Worm (Caenorhabditis elegans) whole organism, young adult: ENCODE data around the gene F48E8.3.

Source experiments
- C06A6.2 ChIP-seq: fragments of 200-800 bp; sonication (Bioruptor generic); conservative IDR thresholded peaks from 2 replicates; pipeline ENCODE4 v1.3.6; 2022; ENCODE audit warnings: missing genetic modification characterization, missing compliant biosample characterization
- F22D6.2 ChIP-seq: sonication (generic microtip); optimal IDR thresholded peaks from 2 replicates; lab custom pipeline; 2016; ENCODE audit warnings: mild to moderate bottlenecking, missing genetic modification characterization, missing compliant biosample characterization
- F23B12.7 ChIP-seq: sonication (generic microtip); optimal IDR thresholded peaks from 2 replicates; lab custom pipeline; 2017; ENCODE audit warnings: missing genetic modification characterization, mild to moderate bottlenecking, missing compliant biosample characterization, antibody characterized with exemption, moderate library complexity; ENCODE audit not compliant: insufficient read depth
- F52B5.7 ChIP-seq: sonication (generic microtip); optimal IDR thresholded peaks from 2 replicates; lab custom pipeline; 2016; ENCODE audit warnings: mild to moderate bottlenecking, missing genetic modification characterization, missing compliant biosample characterization
- F57C9.4 ChIP-seq: sonication (generic microtip); optimal IDR thresholded peaks from 2 replicates; lab custom pipeline; 2017; ENCODE audit warnings: mild to moderate bottlenecking, missing genetic modification characterization, missing compliant biosample characterization
- K11D2.4 ChIP-seq: fragments of 200-800 bp; sonication (Bioruptor generic); IDR thresholded peaks from 2 replicates; pipeline ENCODE4 v1.3.6; 2022; ENCODE audit warnings: missing genetic modification reagents, missing genetic modification characterization, missing compliant biosample characterization
- Y53F4B.3 ChIP-seq: fragments of 200-800 bp; sonication (Bioruptor generic); IDR thresholded peaks from 2 replicates; pipeline ENCODE4 v1.3.6; 2022; ENCODE audit warnings: missing genetic modification reagents, missing genetic modification characterization, missing compliant biosample characterization
- Y53G8AR.9 ChIP-seq: fragments of 200-800 bp; sonication (Bioruptor generic); conservative IDR thresholded peaks from 2 replicates; pipeline ENCODE4 v1.3.6; 2022; ENCODE audit warnings: missing genetic modification reagents, missing genetic modification characterization, missing compliant biosample characterization
- Y95B8A.8 ChIP-seq: fragments of 200-800 bp; sonication (Bioruptor generic); IDR thresholded peaks from 2 replicates; pipeline ENCODE4 v1.3.6; 2022; ENCODE audit warnings: missing genetic modification reagents, missing genetic modification characterization, missing compliant biosample characterization
- akir-1 ChIP-seq: fragments of 200-800 bp; sonication (Bioruptor generic); optimal IDR thresholded peaks from 2 replicates; lab custom pipeline; 2018; ENCODE audit warnings: mild to moderate bottlenecking, missing genetic modification characterization, moderate library complexity, missing compliant biosample characterization
- ama-1 ChIP-seq, 3 experiments: fragments of 150-350 bp in 1 of 3; sonication (generic microtip) in 2 of 3; optimal IDR thresholded peaks; 2 replicates each; lab custom pipeline; 2014 to 2018; ENCODE audit warnings: missing biosample characterization in 2 of 3, missing genetic modification characterization in 2 of 3, missing genetic modification reagents in 2 of 3
- aptf-3 ChIP-seq: fragments of 200-800 bp; sonication (Bioruptor generic); IDR thresholded peaks from 2 replicates; pipeline ENCODE4 v1.3.6; 2022; ENCODE audit warnings: missing genetic modification characterization, missing compliant biosample characterization
- atf-7 ChIP-seq: sonication (generic microtip); optimal IDR thresholded peaks from 2 replicates; lab custom pipeline; 2017; ENCODE audit warnings: mild to moderate bottlenecking, missing genetic modification characterization, missing compliant biosample characterization
- attf-5 ChIP-seq: fragments of 200-800 bp; sonication (Bioruptor generic); optimal IDR thresholded peaks from 2 replicates; lab custom pipeline; 2018; ENCODE audit warnings: mild to moderate bottlenecking, missing genetic modification characterization, missing compliant biosample characterization
- attf-6 ChIP-seq: fragments of 200-800 bp; sonication (Bioruptor generic); IDR thresholded peaks from 2 replicates; pipeline ENCODE4 v1.3.6; 2022; ENCODE audit warnings: missing genetic modification reagents, missing genetic modification characterization, missing compliant biosample characterization
- bed-2 ChIP-seq: fragments of 200-800 bp; sonication (Bioruptor generic); IDR thresholded peaks from 2 replicates; pipeline ENCODE4 v1.3.6; 2022; ENCODE audit warnings: missing genetic modification reagents, missing genetic modification characterization, missing compliant biosample characterization
- ceh-100 ChIP-seq: fragments of 200-800 bp; sonication (Bioruptor generic); IDR thresholded peaks from 2 replicates; pipeline ENCODE4 v1.3.6; 2022; ENCODE audit warnings: missing genetic modification reagents, missing genetic modification characterization, missing compliant biosample characterization
- ceh-27 ChIP-seq: fragments of 200-800 bp; sonication (Bioruptor generic); optimal IDR thresholded peaks from 2 replicates; lab custom pipeline; 2018; ENCODE audit warnings: mild to moderate bottlenecking, missing genetic modification characterization, moderate library complexity, missing compliant biosample characterization
- ceh-79 ChIP-seq: sonication (generic microtip); optimal IDR thresholded peaks from 2 replicates; lab custom pipeline; 2017; ENCODE audit warnings: mild to moderate bottlenecking, missing genetic modification characterization, missing compliant biosample characterization
- dpff-1 ChIP-seq: sonication (generic microtip); optimal IDR thresholded peaks from 2 replicates; lab custom pipeline; 2017; ENCODE audit warnings: mild to moderate bottlenecking, missing genetic modification characterization, missing compliant biosample characterization
- egl-44 ChIP-seq: fragments of 200-800 bp; sonication (Bioruptor generic); IDR thresholded peaks from 2 replicates; pipeline ENCODE4 v1.3.6; 2022; ENCODE audit warnings: missing genetic modification reagents, missing genetic modification characterization, missing compliant biosample characterization
- ekl-4 ChIP-seq: fragments of 200-800 bp; sonication (Bioruptor generic); IDR thresholded peaks from 2 replicates; pipeline ENCODE4 v1.3.6; 2022; ENCODE audit warnings: missing genetic modification reagents, missing genetic modification characterization, missing compliant biosample characterization
- fkh-3 ChIP-seq: sonication (generic microtip); optimal IDR thresholded peaks from 2 replicates; lab custom pipeline; 2016; ENCODE audit warnings: mild to moderate bottlenecking, missing genetic modification characterization, missing compliant biosample characterization
- hlh-12 ChIP-seq: sonication (generic microtip); optimal IDR thresholded peaks from 2 replicates; lab custom pipeline; 2016; ENCODE audit warnings: missing genetic modification characterization, missing compliant biosample characterization
- hlh-26 ChIP-seq: fragments of 200-800 bp; sonication (Bioruptor generic); conservative IDR thresholded peaks from 2 replicates; pipeline ENCODE4 v1.3.6; 2022; ENCODE audit warnings: missing genetic modification reagents, missing genetic modification characterization, missing compliant biosample characterization
- hmg-20 ChIP-seq: fragments of 200-800 bp; sonication (Bioruptor generic); IDR thresholded peaks from 2 replicates; pipeline ENCODE4 v1.3.6; 2022; ENCODE audit warnings: missing genetic modification reagents, missing genetic modification characterization, missing compliant biosample characterization
- lag-1 ChIP-seq: fragments of 200-800 bp; sonication (Bioruptor generic); IDR thresholded peaks from 2 replicates; pipeline ENCODE4 v1.3.6; 2022; ENCODE audit warnings: missing genetic modification reagents, missing genetic modification characterization, missing compliant biosample characterization
- lin-26 ChIP-seq: fragments of 200-800 bp; sonication (Bioruptor generic); IDR thresholded peaks from 2 replicates; pipeline ENCODE4 v1.3.6; 2022; ENCODE audit warnings: missing genetic modification reagents, missing genetic modification characterization, missing compliant biosample characterization
- madf-3 ChIP-seq: fragments of 200-800 bp; sonication (Bioruptor generic); IDR thresholded peaks from 2 replicates; pipeline ENCODE4 v1.3.6; 2022; ENCODE audit warnings: missing genetic modification reagents, missing genetic modification characterization, missing compliant biosample characterization
- madf-6 ChIP-seq: fragments of 200-800 bp; sonication (Bioruptor generic); IDR thresholded peaks from 2 replicates; pipeline ENCODE4 v1.3.6; 2022; ENCODE audit warnings: missing genetic modification reagents, missing genetic modification characterization, missing compliant biosample characterization
- mcd-1 ChIP-seq: fragments of 200-800 bp; sonication (Bioruptor generic); IDR thresholded peaks from 2 replicates; pipeline ENCODE4 v1.3.6; 2022; ENCODE audit warnings: missing genetic modification reagents, missing genetic modification characterization, missing compliant biosample characterization
- mxl-1 ChIP-seq: sonication (generic microtip); optimal IDR thresholded peaks from 2 replicates; lab custom pipeline; 2016; ENCODE audit warnings: missing genetic modification characterization, missing compliant biosample characterization
- nfya-1 ChIP-seq: sonication (generic microtip); optimal IDR thresholded peaks from 2 replicates; lab custom pipeline; 2017; ENCODE audit warnings: antibody characterized with exemption, missing compliant biosample characterization, missing genetic modification characterization, borderline replicate concordance; ENCODE audit not compliant: insufficient read depth
- nfyb-1 ChIP-seq: fragments of 200-800 bp; sonication (Bioruptor generic); IDR thresholded peaks from 2 replicates; pipeline ENCODE4 v1.3.6; 2022; ENCODE audit warnings: missing genetic modification reagents, missing genetic modification characterization, missing compliant biosample characterization
- nhr-80 ChIP-seq: sonication (generic microtip); optimal IDR thresholded peaks from 2 replicates; lab custom pipeline; 2016; ENCODE audit warnings: missing genetic modification characterization, missing compliant biosample characterization
- pbrm-1 ChIP-seq: fragments of 200-800 bp; sonication (Bioruptor generic); IDR thresholded peaks from 2 replicates; pipeline ENCODE4 v1.3.6; 2022; ENCODE audit warnings: missing genetic modification reagents, missing genetic modification characterization, missing compliant biosample characterization
- pha-4 ChIP-seq: fragments of 150-350 bp; sonication (generic microtip); optimal IDR thresholded peaks from 2 replicates; lab custom pipeline; 2014; ENCODE audit warnings: missing biosample characterization, missing genetic modification reagents, missing genetic modification characterization
- rcor-1 ChIP-seq: fragments of 200-800 bp; sonication (Bioruptor generic); IDR thresholded peaks from 2 replicates; pipeline ENCODE4 v1.3.6; 2022; ENCODE audit warnings: missing genetic modification reagents, missing genetic modification characterization, missing compliant biosample characterization
- rec-8 ChIP-seq, 2 experiments: sonication (generic microtip); optimal IDR thresholded peaks; 2 replicates each; lab custom pipeline; 2016; ENCODE audit warnings: mild to moderate bottlenecking in 2 of 2, missing genetic modification characterization in 2 of 2, missing genetic modification reagents in 2 of 2, missing genotype in 2 of 2, missing biosample characterization in 1 of 2, missing compliant biosample characterization in 1 of 2, moderate library complexity in 1 of 2
- snpc-1.1 ChIP-seq: sonication (generic microtip); optimal IDR thresholded peaks from 2 replicates; lab custom pipeline; 2017; ENCODE audit warnings: missing genetic modification characterization, mild to moderate bottlenecking, missing compliant biosample characterization, antibody characterized with exemption, moderate library complexity, missing genotype, missing genetic modification reagents; ENCODE audit not compliant: insufficient read depth
- snpc-1.3 ChIP-seq: sonication (generic microtip); optimal IDR thresholded peaks from 2 replicates; lab custom pipeline; 2017; ENCODE audit warnings: missing genetic modification characterization, mild to moderate bottlenecking, missing compliant biosample characterization, antibody characterized with exemption, moderate library complexity, missing genotype, missing genetic modification reagents; ENCODE audit not compliant: insufficient read depth
- somi-1 ChIP-seq: fragments of 200-800 bp; sonication (Bioruptor generic); optimal IDR thresholded peaks from 2 replicates; lab custom pipeline; 2018; ENCODE audit warnings: mild to moderate bottlenecking, missing genetic modification characterization, missing compliant biosample characterization
- tlf-1 ChIP-seq: fragments of 200-800 bp; sonication (Bioruptor generic); optimal IDR thresholded peaks from 2 replicates; lab custom pipeline; 2018; ENCODE audit warnings: mild to moderate bottlenecking, missing genetic modification characterization, missing compliant biosample characterization
- zim-3 ChIP-seq: sonication (generic microtip); optimal IDR thresholded peaks from 2 replicates; lab custom pipeline; 2017; ENCODE audit warnings: mild to moderate bottlenecking, missing genetic modification characterization, moderate library complexity, missing compliant biosample characterization
- ztf-22 ChIP-seq: fragments of 200-800 bp; sonication (Bioruptor generic); optimal IDR thresholded peaks from 2 replicates; lab custom pipeline; 2018; ENCODE audit warnings: mild to moderate bottlenecking, missing genetic modification characterization, moderate library complexity, missing compliant biosample characterization
- ztf-25 ChIP-seq: fragments of 200-800 bp; sonication (Bioruptor generic); IDR thresholded peaks from 2 replicates; pipeline ENCODE4 v1.3.6; 2022; ENCODE audit warnings: missing genetic modification reagents, missing genetic modification characterization, missing compliant biosample characterization
- ztf-6 ChIP-seq: fragments of 200-800 bp; sonication (Bioruptor generic); IDR thresholded peaks from 2 replicates; pipeline ENCODE4 v1.3.6; 2022; ENCODE audit warnings: missing genetic modification reagents, missing genetic modification characterization, missing compliant biosample characterization

Gene F48E8.3

DNA sequence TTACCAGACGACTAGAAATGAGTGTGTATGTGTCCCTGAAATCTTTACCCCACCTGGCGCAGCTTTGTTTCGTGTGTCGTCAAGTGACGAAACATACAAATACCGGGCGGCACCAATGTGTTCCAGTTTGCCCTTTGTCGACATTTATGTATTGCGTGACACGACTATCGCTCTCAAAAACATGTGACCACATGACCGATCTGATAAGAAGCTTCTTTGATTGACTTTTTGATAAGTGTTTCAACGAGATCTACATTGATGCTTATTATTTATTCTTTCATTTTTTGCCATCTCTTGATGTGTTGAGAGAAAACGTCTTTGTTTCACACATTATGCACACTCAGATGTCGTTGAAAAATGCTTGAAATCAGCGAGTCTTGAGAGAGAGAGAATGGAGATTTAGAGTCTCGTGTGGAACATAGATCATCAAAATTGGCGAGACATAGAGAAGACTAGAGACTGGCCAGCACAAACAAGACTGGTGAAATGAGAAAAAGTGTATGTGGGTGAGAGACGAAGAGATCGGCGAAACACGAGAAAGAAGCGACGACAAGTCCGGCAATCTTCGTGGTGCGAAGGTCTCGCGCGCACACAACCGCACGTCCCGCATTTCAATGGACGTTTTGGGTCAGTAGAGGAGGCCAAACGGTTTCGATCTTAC, 41.9 kb downstream of the F48E8.3 start:
- no peak for TF ChIP-seq zim-3 (tag; lab: Kevin White, UChicago)
- TF ChIP-seq aptf-3: no peak
- TF ChIP-seq F57C9.4 (tag; lab: Kevin White, UChicago): no peak
- no peak for TF ChIP-seq F52B5.7 (tag; lab: Kevin White, UChicago)
- TF ChIP-seq ama-1 (optimal IDR thresholded peaks at IDR 0.05; lab: Kevin White, UChicago): no peak
- TF ChIP-seq ama-1 (GFP tag; optimal IDR thresholded peaks at IDR 0.05; lab: Kevin White, UChicago): no peak
- no peak for TF ChIP-seq rec-8 (tag; optimal IDR thresholded peaks at IDR 0.05; lab: Kevin White, UChicago)
- no peak for TF ChIP-seq bed-2 (GFP tag; lab: Robert Waterston, UW)
- no peak for TF ChIP-seq ztf-6 (GFP tag; lab: Robert Waterston, UW)
- no peak for TF ChIP-seq attf-6 (GFP tag; lab: Robert Waterston, UW)
- TF ChIP-seq snpc-1.1: no peak
- TF ChIP-seq rcor-1 (GFP tag; lab: Robert Waterston, UW): no peak
- no peak for TF ChIP-seq mxl-1
- TF ChIP-seq ekl-4: no peak; the same call in 1 of the 2 replicates
- no peak; the same call in 1 of the 2 replicates for TF ChIP-seq pbrm-1 (GFP tag; lab: Robert Waterston, UW)
- TF ChIP-seq ceh-27: no peak
- TF ChIP-seq madf-3: no peak
- no peak for TF ChIP-seq madf-6 (GFP tag; lab: Robert Waterston, UW)
- no peak for TF ChIP-seq akir-1 (GFP tag; lab: Kevin White, UChicago)
- no peak for TF ChIP-seq hmg-20 (GFP tag; lab: Robert Waterston, UW)
- no peak for TF ChIP-seq dpff-1 (tag; lab: Kevin White, UChicago)
- peak; percentile 18 for TF ChIP-seq somi-1
- no peak for TF ChIP-seq hlh-26 (GFP tag; lab: Robert Waterston, UW)
- no peak for TF ChIP-seq lag-1 (GFP tag; lab: Robert Waterston, UW)
- peak; percentile 33 for TF ChIP-seq attf-5
- TF ChIP-seq ztf-22 (GFP tag; lab: Kevin White, UChicago): peak; percentile 31
- TF ChIP-seq ceh-100 (GFP tag; lab: Robert Waterston, UW): no peak
- TF ChIP-seq nfya-1 (tag; lab: Kevin White, UChicago): no peak
- no peak for TF ChIP-seq ztf-25 (GFP tag; lab: Robert Waterston, UW)
- peak; percentile 56 for TF ChIP-seq atf-7 (tag; lab: Kevin White, UChicago)
- peak; percentile 40; the same call in 1 of the 2 replicates for TF ChIP-seq C06A6.2 (GFP tag; lab: Robert Waterston, UW)
- peak; percentile 59 for TF ChIP-seq Y53G8AR.9 (GFP tag; lab: Robert Waterston, UW)
- TF ChIP-seq lin-26: peak; percentile 9; the same call in 1 of the 2 replicates
- TF ChIP-seq Y95B8A.8 (GFP tag; lab: Robert Waterston, UW): peak; percentile 58
- TF ChIP-seq hlh-12: no peak
- TF ChIP-seq tlf-1 (GFP tag; lab: Kevin White, UChicago): no peak
- no peak for TF ChIP-seq mcd-1 (GFP tag; lab: Robert Waterston, UW)
- peak; percentile 10; the same call in 1 of the 2 replicates for TF ChIP-seq nfyb-1 (GFP tag; lab: Robert Waterston, UW)
- TF ChIP-seq nhr-80 (tag; lab: Kevin White, UChicago): peak; percentile 88
- TF ChIP-seq F23B12.7: no peak
- no peak for TF ChIP-seq snpc-1.3 (tag; lab: Kevin White, UChicago)
- no peak for TF ChIP-seq egl-44 (GFP tag; lab: Robert Waterston, UW)
- TF ChIP-seq ceh-79 (tag; lab: Kevin White, UChicago): no peak
- TF ChIP-seq Y53F4B.3: no peak
- no peak for TF ChIP-seq fkh-3 (tag; lab: Kevin White, UChicago)
- no peak for TF ChIP-seq K11D2.4
- no peak for TF ChIP-seq F22D6.2
- no peak for TF ChIP-seq pha-4
